Fruit fly (Drosophila melanogaster) whole organism, wandering third instar larva: ENCODE results near the gene Cngl.
A peak's percentile ranks its signal among the peaks of the same experiment; 100 is the strongest.

Experiments used
- Abd-B ChIP-seq: fragments of >200 bp; optimal IDR thresholded peaks from 2 replicates; lab custom pipeline; 2017; ENCODE audit warnings: missing biosample characterization, missing genetic modification characterization
- CG32264 ChIP-seq: fragments of 200-800 bp; sonication (Bioruptor generic); optimal IDR thresholded peaks from 2 replicates; lab custom pipeline; 2016; ENCODE audit warnings: missing biosample characterization, missing genetic modification characterization
- CrebA ChIP-seq: fragments of 200-800 bp; sonication (Bioruptor generic); optimal IDR thresholded peaks from 2 replicates; lab custom pipeline; 2016; ENCODE audit warnings: missing biosample characterization, mild to moderate bottlenecking, missing genetic modification characterization, borderline replicate concordance
- Dfd ChIP-seq: fragments of >200 bp; optimal IDR thresholded peaks from 2 replicates; lab custom pipeline; 2017; ENCODE audit warnings: missing biosample characterization, missing genetic modification characterization
- Dif ChIP-seq: fragments of 200-275, 200-300 bp; sonication (Bioruptor generic); optimal IDR thresholded peaks from 2 replicates; lab custom pipeline; 2018; ENCODE audit warnings: missing biosample characterization, missing genetic modification characterization; ENCODE audit not compliant: partially characterized antibody
- GATAd ChIP-seq: sonication (Bioruptor generic); optimal IDR thresholded peaks from 2 replicates; lab custom pipeline; 2016; ENCODE audit warnings: missing biosample characterization, missing genetic modification characterization
- HLH106 ChIP-seq: fragments of 200-800 bp; optimal IDR thresholded peaks from 3 replicates; lab custom pipeline; 2019; ENCODE audit warnings: missing biosample characterization, mild to moderate bottlenecking, missing genetic modification characterization, moderate library complexity
- Hnf4 ChIP-seq: fragments of 200-800 bp; sonication (Bioruptor generic); optimal IDR thresholded peaks from 2 replicates; lab custom pipeline; 2016; ENCODE audit warnings: missing biosample characterization, mild to moderate bottlenecking, missing genetic modification characterization
- Hr78 ChIP-seq: fragments of >200 bp; optimal IDR thresholded peaks from 2 replicates; lab custom pipeline; 2017; ENCODE audit warnings: missing biosample characterization, missing genetic modification characterization
- Jra ChIP-seq: sonication (Bioruptor generic); optimal IDR thresholded peaks from 2 replicates; lab custom pipeline; 2016; ENCODE audit warnings: missing biosample characterization, missing genetic modification characterization
- Mio ChIP-seq: sonication (Bioruptor generic); optimal IDR thresholded peaks from 2 replicates; lab custom pipeline; 2016; ENCODE audit warnings: missing biosample characterization, missing genetic modification characterization
- Myc ChIP-seq: fragments of >200 bp; optimal IDR thresholded peaks from 2 replicates; lab custom pipeline; 2017
- N ChIP-seq: fragments of >200 bp; optimal IDR thresholded peaks from 2 replicates; lab custom pipeline; 2018; ENCODE audit warnings: missing biosample characterization, missing external identifiers, missing genetic modification characterization
- OdsH ChIP-seq: fragments of 200-800 bp; sonication (Bioruptor generic); optimal IDR thresholded peaks from 2 replicates; lab custom pipeline; 2016; ENCODE audit warnings: missing biosample characterization, mild to moderate bottlenecking, missing genetic modification characterization
- Rel ChIP-seq, 2 experiments: fragments of 200-800 bp; sonication (Bioruptor generic) in 1 of 2; optimal IDR thresholded peaks; 2 replicates in 1 of 2; 3 replicates in 1 of 2; lab custom pipeline; 2016 to 2019; ENCODE audit warnings: mild to moderate bottlenecking in 2 of 2, missing biosample characterization in 2 of 2, missing genetic modification characterization in 2 of 2, moderate library complexity in 1 of 2
- Sp1 ChIP-seq: fragments of 200-800 bp; sonication (Bioruptor generic); optimal IDR thresholded peaks from 3 replicates; lab custom pipeline; 2019; ENCODE audit warnings: missing biosample characterization, mild to moderate bottlenecking, missing genetic modification characterization, moderate library complexity
- br ChIP-seq: fragments of 200-800 bp; sonication (Bioruptor generic); optimal IDR thresholded peaks from 2 replicates; lab custom pipeline; 2016; ENCODE audit warnings: missing biosample characterization, missing genetic modification characterization
- brk ChIP-seq: fragments of 200-800 bp; sonication (Bioruptor generic); optimal IDR thresholded peaks from 2 replicates; lab custom pipeline; 2016; ENCODE audit warnings: missing biosample characterization, mild to moderate bottlenecking, missing genetic modification characterization
- dl ChIP-seq, 2 experiments: fragments of 175-275, 200-275 bp in 1 of 2; fragments of 200-275 bp in 1 of 2; sonication (Bioruptor generic); optimal IDR thresholded peaks; lab custom pipeline; 2018; ENCODE audit warnings: mild to moderate bottlenecking in 2 of 2, missing biosample characterization in 2 of 2, missing genetic modification characterization in 2 of 2, moderate library complexity in 2 of 2; ENCODE audit not compliant: partially characterized antibody in 2 of 2, insufficient read depth in 1 of 2
- dmrt93B ChIP-seq: fragments of 200-800 bp; sonication (Bioruptor generic); optimal IDR thresholded peaks from 2 replicates; lab custom pipeline; 2018; ENCODE audit warnings: missing biosample characterization, mild to moderate bottlenecking, missing genetic modification characterization
- dsf ChIP-seq: sonication (Bioruptor generic); optimal IDR thresholded peaks from 2 replicates; lab custom pipeline; 2016; ENCODE audit warnings: missing biosample characterization, missing genetic modification characterization, borderline replicate concordance
- ey ChIP-seq: fragments of 200-800 bp; sonication (Bioruptor generic); optimal IDR thresholded peaks from 2 replicates; lab custom pipeline; 2016; ENCODE audit warnings: missing biosample characterization, missing genetic modification characterization
- foxo ChIP-seq, 2 experiments: fragments of 200-800 bp; sonication (Bioruptor generic); optimal IDR thresholded peaks; 2 replicates in 1 of 2; 3 replicates in 1 of 2; lab custom pipeline; 2016 to 2017; ENCODE audit warnings: missing biosample characterization in 2 of 2, missing genetic modification characterization in 2 of 2
- fru ChIP-seq: fragments of 200-800 bp; sonication (Bioruptor generic); optimal IDR thresholded peaks from 3 replicates; lab custom pipeline; 2016; ENCODE audit warnings: missing biosample characterization, mild to moderate bottlenecking, missing genetic modification characterization
- jim ChIP-seq: fragments of 175-275, 200-325 bp; sonication (Bioruptor generic); optimal IDR thresholded peaks from 2 replicates; lab custom pipeline; 2016; ENCODE audit warnings: missing biosample characterization, mild to moderate bottlenecking, missing genetic modification characterization
- lola ChIP-seq: fragments of >200 bp; optimal IDR thresholded peaks from 2 replicates; lab custom pipeline; 2017; ENCODE audit warnings: missing biosample characterization, missing genetic modification characterization
- pan ChIP-seq: fragments of >200 bp; optimal IDR thresholded peaks from 2 replicates; lab custom pipeline; 2017
- psq ChIP-seq: fragments of 200-800 bp; sonication (Bioruptor generic); optimal IDR thresholded peaks from 3 replicates; lab custom pipeline; 2017; ENCODE audit warnings: missing biosample characterization, mild to moderate bottlenecking, missing genetic modification characterization, moderate library complexity
- sage ChIP-seq: fragments of 200-800 bp; sonication (Bioruptor generic); optimal IDR thresholded peaks from 2 replicates; lab custom pipeline; 2016; ENCODE audit warnings: missing biosample characterization, mild to moderate bottlenecking, missing genetic modification characterization
- tai ChIP-seq: sonication (Bioruptor generic); optimal IDR thresholded peaks from 2 replicates; lab custom pipeline; 2016; ENCODE audit warnings: missing biosample characterization, missing genetic modification characterization
- usp ChIP-seq: fragments of >200 bp; optimal IDR thresholded peaks from 2 replicates; lab custom pipeline; 2017; ENCODE audit warnings: missing biosample characterization, missing genetic modification characterization
- woc ChIP-seq: sonication (Bioruptor generic); optimal IDR thresholded peaks from 2 replicates; lab custom pipeline; 2016; ENCODE audit warnings: missing biosample characterization, mild to moderate bottlenecking, missing genetic modification characterization

The Cngl gene

DNA sequence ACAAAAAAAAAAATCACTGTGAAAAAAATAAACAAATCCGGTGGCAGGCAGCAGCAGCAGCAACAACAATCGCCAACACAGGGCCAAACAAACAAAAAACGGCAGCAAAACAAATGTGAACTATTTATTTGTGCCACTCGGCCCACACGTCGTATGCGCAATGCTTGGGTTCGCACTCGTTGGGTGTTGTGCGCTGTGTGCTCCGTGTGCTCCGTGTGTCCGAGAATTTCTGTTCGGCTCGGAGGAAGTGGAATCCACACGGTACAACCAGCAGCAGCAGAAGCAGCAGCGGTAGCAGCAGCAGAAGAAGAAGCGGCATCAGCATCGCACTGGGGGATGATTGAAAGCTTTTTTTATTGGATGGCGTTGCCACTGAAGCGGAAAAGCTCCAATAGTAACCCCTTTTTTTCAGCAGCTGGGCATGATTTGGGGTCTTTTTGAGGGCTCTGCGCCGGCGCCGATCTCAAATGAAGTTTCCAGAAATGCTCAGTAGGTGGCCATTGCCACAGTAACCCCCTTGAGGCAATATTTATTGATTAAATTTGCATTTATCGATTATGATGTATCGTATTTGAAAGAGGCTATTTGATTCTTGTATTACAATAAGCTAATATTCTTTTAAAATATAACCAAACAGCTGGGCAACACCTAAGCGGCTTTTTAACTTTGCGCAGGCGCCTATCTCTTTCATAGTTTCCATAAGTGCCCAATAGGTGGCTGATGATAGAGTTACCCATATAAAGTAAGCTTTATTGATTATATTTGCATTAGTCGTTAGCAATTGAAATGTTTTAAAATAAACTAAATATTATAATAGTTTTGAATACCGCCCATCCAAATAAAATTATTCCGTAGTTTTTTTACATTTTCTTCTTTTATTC is 55.6 kb downstream of the Cngl start, which contains the start of gene CG9164:
TSS of gene CG9164 (minus strand) at position 266 of the 881 bp plus-strand sequence.
- TF ChIP-seq Mio (GFP tag; lab: Kevin White, UChicago), result no peak
- TF ChIP-seq Dfd (GFP tag; lab: Kevin White, UChicago), result no peak
- no peak for TF ChIP-seq GATAd
- TF ChIP-seq Dif, result no peak
- no peak for TF ChIP-seq br (GFP tag; lab: Kevin White, UChicago)
- no peak for TF ChIP-seq usp (GFP tag; lab: Kevin White, UChicago)
- TF ChIP-seq dsf, result no peak
- no peak for TF ChIP-seq pan (lab: Kevin White, UChicago)
- no peak for TF ChIP-seq jim
- no peak for TF ChIP-seq sage (GFP tag; lab: Kevin White, UChicago)
- TF ChIP-seq CrebA (GFP tag; lab: Kevin White, UChicago), result no peak
- no peak for TF ChIP-seq CG32264 (GFP tag; lab: Kevin White, UChicago)
- no peak for TF ChIP-seq lola
- TF ChIP-seq dmrt93B, result no peak
- TF ChIP-seq N, result no peak
- TF ChIP-seq Jra (GFP tag; lab: Kevin White, UChicago), result no peak
- no peak for TF ChIP-seq tai (GFP tag; lab: Kevin White, UChicago)
- TF ChIP-seq, all 38 proteins: peak for 0

DNA sequence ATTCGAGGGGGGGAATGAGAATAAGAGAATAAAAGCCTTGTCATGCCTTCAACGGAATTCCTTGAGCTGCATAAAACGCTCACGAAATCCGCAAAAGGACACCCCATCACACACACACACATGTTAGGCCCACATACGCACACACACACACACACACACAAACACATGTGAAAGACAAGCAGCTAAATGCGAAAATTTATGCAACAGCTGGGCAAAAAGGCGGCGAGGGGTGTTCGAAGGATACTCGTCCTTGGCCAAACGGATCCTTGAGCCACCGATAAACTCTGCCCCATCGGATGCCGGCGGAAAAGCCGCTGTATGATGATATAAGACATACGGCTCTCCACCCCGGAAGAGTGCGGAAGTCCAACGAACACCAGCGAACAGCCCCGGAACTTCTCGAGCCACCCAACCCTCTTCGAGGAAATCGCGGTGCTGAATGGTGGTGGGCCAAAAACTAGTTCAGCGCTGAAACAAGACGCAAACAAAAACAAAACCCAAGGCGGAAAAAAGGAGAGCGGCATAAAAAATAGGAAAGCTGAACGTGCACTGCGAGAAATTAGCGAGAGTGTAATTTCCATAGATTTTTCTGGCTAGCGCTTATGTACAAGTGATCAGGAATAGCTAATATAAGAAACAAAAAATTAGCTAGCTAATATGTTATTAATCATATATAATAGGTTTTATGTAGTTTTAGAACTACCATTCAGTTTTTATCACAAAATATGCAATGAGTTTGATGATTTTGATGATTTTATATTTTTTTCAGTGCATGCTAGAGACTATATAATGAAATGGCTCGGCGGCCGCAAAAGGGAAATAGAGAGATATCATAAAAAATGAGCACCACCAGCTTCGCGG is 57.3 kb downstream of the Cngl start:
- TF ChIP-seq Dfd (GFP tag; lab: Kevin White, UChicago), result peak; percentile 52
- TF ChIP-seq woc (GFP tag; lab: Kevin White, UChicago), result no peak
- TF ChIP-seq Sp1 (GFP tag; lab: Kevin White, UChicago), result no peak
- TF ChIP-seq sage (GFP tag; lab: Kevin White, UChicago), result no peak
- TF ChIP-seq pan (lab: Kevin White, UChicago), result no peak

DNA sequence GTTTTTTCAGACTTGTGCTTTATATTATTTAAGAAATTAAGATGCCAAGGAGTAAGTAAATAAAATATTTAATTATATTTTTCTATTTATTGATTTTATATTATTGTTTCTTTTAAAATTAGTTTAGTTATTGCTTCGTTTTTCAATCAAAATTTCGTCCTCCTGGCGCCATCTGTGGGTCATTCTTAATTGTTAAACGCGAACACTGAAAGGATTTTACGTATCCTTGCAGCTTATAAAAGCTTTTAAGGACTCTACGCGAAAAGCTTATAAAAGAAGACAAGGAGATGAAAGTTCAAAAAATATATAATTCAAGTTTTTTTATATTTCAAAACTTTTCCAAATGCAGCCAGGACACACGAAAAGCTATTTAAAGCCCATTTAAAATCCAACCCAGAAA is 60.8 kb downstream of the Cngl start:
- no peak for TF ChIP-seq foxo (GFP tag; optimal IDR thresholded peaks at IDR 0.05; lab: Kevin White, UChicago)
- TF ChIP-seq lola, result no peak
- TF ChIP-seq Rel (GFP tag; optimal IDR thresholded peaks at IDR 0.05; lab: Kevin White, UChicago), result no peak
- no peak for TF ChIP-seq Rel (tag; optimal IDR thresholded peaks at IDR 0.05; lab: Kevin White, UChicago)

DNA sequence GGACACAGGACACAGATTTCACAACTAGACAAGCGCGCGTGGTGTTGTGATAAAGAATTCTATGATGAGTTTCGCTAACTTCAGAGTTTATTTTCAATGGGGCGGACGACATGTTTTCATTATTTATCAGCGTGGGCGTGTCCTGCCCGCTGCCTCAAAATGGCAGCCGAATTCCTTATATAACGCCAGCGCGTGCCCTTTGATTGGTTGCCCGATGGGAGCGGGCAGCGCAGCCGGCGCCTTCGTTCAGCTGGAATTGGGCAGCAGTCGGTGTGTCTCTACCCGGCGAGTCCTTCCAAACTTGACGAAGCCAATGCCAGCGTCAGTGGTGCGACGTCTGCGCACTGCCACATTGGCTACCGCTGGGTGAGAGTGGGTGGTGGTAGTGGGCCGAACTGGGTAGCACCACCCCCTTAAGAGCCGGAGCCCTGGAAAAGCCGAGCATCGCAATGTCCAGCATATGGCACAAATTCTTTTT is 62.0 kb downstream of the Cngl start, which contains the start of gene acj6:
TSS of gene acj6 (minus strand) at position 51 of the 478 bp plus-strand sequence.
- TF ChIP-seq Myc, result no peak
- TF ChIP-seq tai (GFP tag; lab: Kevin White, UChicago), result no peak
- TF ChIP-seq brk (GFP tag; lab: Kevin White, UChicago), result no peak
- no peak for TF ChIP-seq Dif
- TF ChIP-seq Hr78 (GFP tag; lab: Kevin White, UChicago), result no peak
- no peak for TF ChIP-seq Hnf4 (GFP tag; lab: Kevin White, UChicago)
- TF ChIP-seq OdsH (GFP tag; lab: Kevin White, UChicago), result no peak
- TF ChIP-seq CG32264 (GFP tag; lab: Kevin White, UChicago), result no peak
- no peak for TF ChIP-seq foxo (GFP tag; optimal IDR thresholded peaks at IDR 0.05; lab: Kevin White, UChicago)
- TF ChIP-seq pan (lab: Kevin White, UChicago), result no peak
- no peak for TF ChIP-seq woc (GFP tag; lab: Kevin White, UChicago)
- no peak for TF ChIP-seq dl (GFP tag; optimal IDR thresholded peaks at IDR 0.05; lab: Kevin White, UChicago; ENCODE audit: insufficient read depth in 1 of 2, partially characterized antibody in 2 of 2)
- no peak for TF ChIP-seq ey (GFP tag; lab: Kevin White, UChicago)

DNA sequence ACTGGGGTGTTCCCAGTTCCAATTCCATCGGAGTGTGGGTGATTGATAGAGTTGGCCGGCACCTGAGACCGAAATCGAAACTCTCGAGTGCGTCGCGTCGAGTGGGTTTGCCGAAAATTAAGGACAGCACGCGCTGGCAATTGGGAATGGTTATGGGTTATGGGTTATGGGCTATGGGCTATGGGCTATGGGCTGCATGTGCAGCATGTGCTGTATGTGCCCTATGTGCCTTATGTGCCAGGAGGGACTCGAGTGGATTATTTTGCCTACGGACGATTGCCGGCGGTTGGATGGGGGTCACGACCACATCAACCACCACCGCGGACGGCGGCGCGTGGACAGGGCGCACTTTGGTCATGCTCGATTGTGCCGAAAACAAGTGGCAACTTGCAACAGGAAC is 70.9 kb downstream of the Cngl start:
- TF ChIP-seq N (no peak), tai (GFP tag; lab: Kevin White, UChicago) (no peak), Sp1 (GFP tag; lab: Kevin White, UChicago) (no peak), CrebA (GFP tag; lab: Kevin White, UChicago) (no peak), Jra (GFP tag; lab: Kevin White, UChicago) (no peak), psq (GFP tag; lab: Kevin White, UChicago) (no peak), Dif (no peak), HLH106 (tag; lab: Kevin White, UChicago) (no peak), ey (GFP tag; lab: Kevin White, UChicago) (no peak), Abd-B (GFP tag; lab: Kevin White, UChicago) (no peak), fru (GFP tag; lab: Kevin White, UChicago) (no peak), CG32264 (GFP tag; lab: Kevin White, UChicago) (no peak), foxo (GFP tag; optimal IDR thresholded peaks at IDR 0.05; lab: Kevin White, UChicago) (no peak), sage (GFP tag; lab: Kevin White, UChicago) (no peak), dmrt93B (no peak)
- TF ChIP-seq, all 38 proteins: peak for 0
